Worm (Caenorhabditis elegans) whole organism, midembryonic: ENCODE data around the gene C07A4.3.

ENCODE experiments used
- T22C8.4 ChIP-seq: fragments of 200-800 bp; sonication (Bioruptor generic); IDR thresholded peaks from 2 replicates; pipeline ENCODE4 v1.3.6; 2022; ENCODE audit warnings: missing genetic modification characterization, missing compliant biosample characterization
- med-1 ChIP-seq: sonication (generic microtip); optimal IDR thresholded peaks from 2 replicates; lab custom pipeline; 2017; ENCODE audit warnings: missing genetic modification characterization, mild to moderate bottlenecking, missing compliant biosample characterization, antibody characterized with exemption, missing genetic modification reagents; ENCODE audit not compliant: insufficient read depth
- tab-1 ChIP-seq: fragments of 200-800 bp; sonication (Bioruptor generic); IDR thresholded peaks from 2 replicates; pipeline ENCODE4 v1.3.6; 2022; ENCODE audit warnings: missing genetic modification characterization, missing compliant biosample characterization

DNA sequence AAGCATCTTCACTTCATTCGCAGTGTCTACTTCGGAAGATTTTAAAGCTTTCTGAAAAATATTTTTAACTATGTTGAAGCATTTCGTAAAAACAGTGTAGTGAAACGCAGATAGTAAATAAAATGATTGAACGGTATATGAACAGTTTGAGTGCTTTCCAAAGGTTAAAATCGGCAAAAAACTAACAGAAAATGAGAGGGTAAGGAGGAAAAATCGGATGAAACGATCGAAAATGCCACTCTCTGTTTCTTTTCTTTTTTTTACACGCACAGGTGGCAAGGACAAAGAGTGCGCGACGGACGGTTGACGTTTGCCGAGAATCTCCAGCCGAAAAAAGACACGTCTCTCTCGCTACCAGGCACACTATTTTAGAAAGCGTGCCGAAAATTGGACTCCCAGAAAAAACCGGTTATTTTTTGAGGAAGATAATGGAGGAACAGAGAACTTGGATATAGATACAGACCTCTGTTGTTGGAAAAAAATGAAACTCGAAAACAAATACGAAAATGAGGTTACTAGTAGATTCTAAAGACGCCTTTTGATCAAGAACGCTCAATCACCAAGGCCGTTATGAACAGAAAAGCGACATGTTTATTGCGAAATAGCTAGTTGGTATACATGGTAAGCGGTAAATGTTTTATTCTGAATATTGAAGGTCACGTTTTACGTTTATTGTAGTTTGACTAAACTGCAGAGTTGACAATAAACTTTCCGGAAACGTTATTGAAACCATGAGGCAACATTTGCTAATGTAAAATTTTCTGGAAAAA, 19.7 kb downstream of the C07A4.3 start, which contains the start of gene myrf-2:
- TF ChIP-seq T22C8.4 (GFP tag; lab: Robert Waterston, UW) (no peak), tab-1 (no peak), med-1 (no peak)
